Fruit fly (Drosophila melanogaster) whole organism, prepupa: Measurements from ENCODE around the gene CG42570.

Source experiments
- Blimp-1 ChIP-seq: fragments of 200-800 bp; sonication (Bioruptor generic); optimal IDR thresholded peaks from 3 replicates; lab custom pipeline; 2017; ENCODE audit warnings: missing biosample characterization, missing genetic modification characterization, mild to moderate bottlenecking, moderate library complexity, missing genetic modification reagents
- CG10631 ChIP-seq: fragments of 200-800 bp; sonication (Bioruptor generic); optimal IDR thresholded peaks from 2 replicates; lab custom pipeline; 2016; ENCODE audit warnings: missing biosample characterization, missing genetic modification characterization
- CG10669 ChIP-seq: fragments of 200-800 bp; sonication (Bioruptor generic); optimal IDR thresholded peaks from 3 replicates; lab custom pipeline; 2018; ENCODE audit warnings: missing biosample characterization, mild to moderate bottlenecking, missing genetic modification characterization, moderate library complexity
- CG11294 ChIP-seq: fragments of 200-800 bp; sonication (Bioruptor generic); IDR thresholded peaks from 2 replicates; pipeline ENCODE4 v1.3.6; 2022; ENCODE audit warnings: missing biosample characterization, missing genetic modification characterization
- CG11762 ChIP-seq: fragments of 200-800 bp; sonication (Bioruptor generic); optimal IDR thresholded peaks from 3 replicates; lab custom pipeline; 2016; ENCODE audit warnings: missing biosample characterization, missing genetic modification characterization; ENCODE audit not compliant: insufficient read depth
- CG15336 ChIP-seq: fragments of 200-800 bp; sonication (Bioruptor generic); IDR thresholded peaks from 2 replicates; pipeline ENCODE4 v1.3.6; 2022; ENCODE audit warnings: missing biosample characterization, missing genetic modification characterization
- CG1621 ChIP-seq: fragments of 200-800 bp; sonication (Bioruptor generic); optimal IDR thresholded peaks from 3 replicates; lab custom pipeline; 2018; ENCODE audit warnings: missing biosample characterization, mild to moderate bottlenecking, missing genetic modification characterization
- CG16779 ChIP-seq: fragments of 200-800 bp; sonication (Bioruptor generic); optimal IDR thresholded peaks from 3 replicates; lab custom pipeline; 2017; ENCODE audit warnings: missing biosample characterization, mild to moderate bottlenecking, missing genetic modification characterization
- CG3032 ChIP-seq: fragments of 200-800 bp; optimal IDR thresholded peaks from 2 replicates; lab custom pipeline; 2019; ENCODE audit warnings: missing biosample characterization, mild to moderate bottlenecking, missing genetic modification characterization, moderate library complexity
- CG32006 ChIP-seq: fragments of 200-800 bp; sonication (Bioruptor generic); optimal IDR thresholded peaks from 3 replicates; lab custom pipeline; 2017; ENCODE audit warnings: missing biosample characterization, mild to moderate bottlenecking, missing genetic modification characterization
- CG34406 ChIP-seq: fragments of 200-800 bp; sonication (Bioruptor generic); optimal IDR thresholded peaks from 3 replicates; lab custom pipeline; 2016; ENCODE audit warnings: missing biosample characterization, missing genetic modification characterization
- CG3919 ChIP-seq: fragments of 200-800 bp; sonication (Bioruptor generic); optimal IDR thresholded peaks from 3 replicates; lab custom pipeline; 2016; ENCODE audit warnings: missing biosample characterization, missing genetic modification characterization
- CG6792 ChIP-seq: fragments of 200-800 bp; sonication (Bioruptor generic); optimal IDR thresholded peaks from 3 replicates; lab custom pipeline; 2016; ENCODE audit warnings: missing biosample characterization, missing genetic modification characterization
- CG6808 ChIP-seq: fragments of 200-800 bp; sonication (Bioruptor generic); optimal IDR thresholded peaks from 3 replicates; lab custom pipeline; 2017; ENCODE audit warnings: missing biosample characterization, missing genetic modification characterization, mild to moderate bottlenecking, moderate library complexity, missing genetic modification reagents
- CG7368 ChIP-seq: fragments of 200-800 bp; sonication (Bioruptor generic); optimal IDR thresholded peaks from 3 replicates; lab custom pipeline; 2016; ENCODE audit warnings: missing biosample characterization, missing genetic modification characterization
- CG8119 ChIP-seq: fragments of 200-800 bp; sonication (Bioruptor generic); IDR thresholded peaks from 3 replicates; pipeline ENCODE4 v1.3.6; 2022; ENCODE audit warnings: missing biosample characterization, missing genetic modification characterization
- CG8319 ChIP-seq: fragments of 200-800 bp; sonication (Bioruptor generic); optimal IDR thresholded peaks from 3 replicates; lab custom pipeline; 2016; ENCODE audit warnings: missing biosample characterization, missing genetic modification characterization
- CG8632 ChIP-seq: fragments of 200-800 bp; sonication (Bioruptor generic); optimal IDR thresholded peaks from 3 replicates; lab custom pipeline; 2016; ENCODE audit warnings: missing biosample characterization, missing genetic modification characterization
- CG9139 ChIP-seq: fragments of 200-800 bp; sonication (Bioruptor generic); optimal IDR thresholded peaks from 3 replicates; lab custom pipeline; 2017; ENCODE audit warnings: missing biosample characterization, mild to moderate bottlenecking, missing genetic modification characterization
- Eip75B ChIP-seq: fragments of 200-800 bp; sonication (Bioruptor generic); optimal IDR thresholded peaks from 3 replicates; lab custom pipeline; 2016; ENCODE audit warnings: missing biosample characterization, missing genetic modification characterization
- Eip78C ChIP-seq: fragments of 200-800 bp; sonication (Bioruptor generic); peaks from one replicate; lab custom pipeline; 2016; ENCODE audit warnings: missing biosample characterization, missing genetic modification characterization
- Ets96B ChIP-seq: fragments of 200-800 bp; optimal IDR thresholded peaks from 2 replicates; lab custom pipeline; 2019; ENCODE audit warnings: missing biosample characterization, mild to moderate bottlenecking, missing genetic modification characterization, moderate library complexity
- Gug ChIP-seq: fragments of 200-800 bp; sonication (Bioruptor generic); IDR thresholded peaks from 2 replicates; pipeline ENCODE4 v1.3.6; 2022; ENCODE audit warnings: missing biosample characterization, missing genetic modification characterization
- Hr38 ChIP-seq: sonication (Bioruptor generic); optimal IDR thresholded peaks from 2 replicates; lab custom pipeline; 2016; ENCODE audit warnings: missing biosample characterization, missing genetic modification characterization
- Met ChIP-seq: fragments of 200-800 bp; sonication (Bioruptor generic); optimal IDR thresholded peaks from 3 replicates; lab custom pipeline; 2016; ENCODE audit warnings: missing biosample characterization, missing genetic modification characterization
- Sox102F ChIP-seq: fragments of 200-800 bp; sonication (Bioruptor generic); optimal IDR thresholded peaks from 2 replicates; lab custom pipeline; 2016; ENCODE audit warnings: missing biosample characterization, mild to moderate bottlenecking, missing genetic modification characterization
- Sox14 ChIP-seq: fragments of 200-800 bp; sonication (Bioruptor generic); optimal IDR thresholded peaks from 3 replicates; lab custom pipeline; 2016; ENCODE audit warnings: missing biosample characterization, missing genetic modification characterization
- achi ChIP-seq: fragments of 200-800 bp; sonication (Bioruptor generic); optimal IDR thresholded peaks from 3 replicates; lab custom pipeline; 2016; ENCODE audit warnings: missing biosample characterization, missing genetic modification characterization
- cyc ChIP-seq: fragments of 200-800 bp; sonication (Bioruptor generic); optimal IDR thresholded peaks from 3 replicates; lab custom pipeline; 2016; ENCODE audit warnings: missing biosample characterization, missing genetic modification characterization
- dac ChIP-seq: fragments of 200-800 bp; sonication (Bioruptor generic); optimal IDR thresholded peaks from 2 replicates; lab custom pipeline; 2017; ENCODE audit warnings: missing biosample characterization, mild to moderate bottlenecking, missing genetic modification characterization
- dsx ChIP-seq: fragments of 200-800 bp; optimal IDR thresholded peaks from 3 replicates; lab custom pipeline; 2019; ENCODE audit warnings: missing biosample characterization, mild to moderate bottlenecking, missing genetic modification characterization, moderate library complexity; ENCODE audit not compliant: poor library complexity, severe bottlenecking
- eg ChIP-seq: fragments of 200-800 bp; sonication (Bioruptor generic); IDR thresholded peaks from 3 replicates; pipeline ENCODE4 v1.3.6; 2022; ENCODE audit warnings: missing biosample characterization, missing genetic modification characterization
- esn ChIP-seq: fragments of 200-800 bp; sonication (Bioruptor generic); optimal IDR thresholded peaks from 2 replicates; lab custom pipeline; 2016; ENCODE audit warnings: missing biosample characterization, mild to moderate bottlenecking, missing genetic modification characterization, moderate library complexity
- fd59A ChIP-seq: fragments of 200-800 bp; sonication (Bioruptor generic); optimal IDR thresholded peaks from 2 replicates; lab custom pipeline; 2017; ENCODE audit warnings: missing biosample characterization, mild to moderate bottlenecking, missing genetic modification characterization, missing genetic modification reagents
- fd85E ChIP-seq: fragments of 200-800 bp; sonication (Bioruptor generic); optimal IDR thresholded peaks from 3 replicates; lab custom pipeline; 2016; ENCODE audit warnings: missing biosample characterization, missing genetic modification characterization
- fkh ChIP-seq: fragments of 200-800 bp; sonication (Bioruptor generic); optimal IDR thresholded peaks from 3 replicates; lab custom pipeline; 2017; ENCODE audit warnings: missing biosample characterization, mild to moderate bottlenecking, missing genetic modification characterization, moderate library complexity
- net ChIP-seq: fragments of 200-800 bp; sonication (Bioruptor generic); optimal IDR thresholded peaks from 3 replicates; lab custom pipeline; 2016; ENCODE audit warnings: missing biosample characterization, missing genetic modification characterization
- salr ChIP-seq, 2 experiments: fragments of 200-800 bp; sonication (Bioruptor generic); optimal IDR thresholded peaks; 3 replicates each; lab custom pipeline; 2016 to 2018; ENCODE audit warnings: missing biosample characterization in 2 of 2, missing genetic modification characterization in 2 of 2, mild to moderate bottlenecking in 1 of 2
- spab ChIP-seq: fragments of 200-800 bp; sonication (Bioruptor generic); optimal IDR thresholded peaks from 2 replicates; lab custom pipeline; 2017; ENCODE audit warnings: missing biosample characterization, mild to moderate bottlenecking, missing genetic modification characterization, missing genetic modification reagents
- ss ChIP-seq, 2 experiments: fragments of 200-800 bp; sonication (Bioruptor generic); optimal IDR thresholded peaks; 2 replicates in 1 of 2; 3 replicates in 1 of 2; lab custom pipeline; 2017 to 2018; ENCODE audit warnings: mild to moderate bottlenecking in 2 of 2, missing biosample characterization in 2 of 2, missing genetic modification characterization in 2 of 2, moderate library complexity in 1 of 2
- svp ChIP-seq: fragments of 200-800 bp; sonication (Bioruptor generic); peaks from one replicate; lab custom pipeline; 2016; ENCODE audit warnings: missing biosample characterization, missing genetic modification characterization
- topi ChIP-seq: fragments of 200-800 bp; sonication (Bioruptor generic); optimal IDR thresholded peaks from 3 replicates; lab custom pipeline; 2016; ENCODE audit warnings: missing biosample characterization, missing genetic modification characterization

CG42570 gene

dm6 chr3L:15675111-15675510 is 42.5 kb upstream of the CG42570 start (continued):
- TF ChIP-seq Met (no peak), fkh (no peak), Sox102F (GFP tag; lab: Kevin White, UChicago) (no peak), CG6808 (GFP tag; lab: Kevin White, UChicago) (no peak), Eip78C (peak; percentile 62), dsx (GFP tag; lab: Kevin White, UChicago) (peak; percentile 62), CG11294 (GFP tag; lab: Robert Waterston, UW) (no peak), svp (GFP tag; lab: Kevin White, UChicago) (no peak), esn (GFP tag; lab: Kevin White, UChicago) (no peak), CG10631 (peak; percentile 21), net (GFP tag; lab: Kevin White, UChicago) (peak; percentile 16), topi (GFP tag; lab: Kevin White, UChicago) (no peak), fd59A (GFP tag; lab: Kevin White, UChicago) (no peak), Blimp-1 (GFP tag; lab: Kevin White, UChicago) (no peak), ss (GFP tag; optimal IDR thresholded peaks at IDR 0.05; lab: Kevin White, UChicago) (no peak), spab (GFP tag; lab: Kevin White, UChicago) (no peak), CG16779 (tag; lab: Kevin White, UChicago) (no peak), CG8319 (GFP tag; lab: Kevin White, UChicago) (no peak)

dm6 chr3L:15677662-15678061 is 40.0 kb upstream of the CG42570 start:
- TF ChIP-seq CG11762 (GFP tag; lab: Kevin White, UChicago): no peak
- TF ChIP-seq CG8119 (GFP tag; lab: Robert Waterston, UW): no peak
- no peak for TF ChIP-seq CG3919 (GFP tag; lab: Kevin White, UChicago)
- no peak for TF ChIP-seq CG9139 (GFP tag; lab: Kevin White, UChicago)
- TF ChIP-seq CG10631: peak; percentile 9
- TF ChIP-seq Sox102F (GFP tag; lab: Kevin White, UChicago): no peak
- TF ChIP-seq eg (GFP tag; lab: Robert Waterston, UW): no peak
- peak; percentile 15 for TF ChIP-seq Ets96B (tag; lab: Kevin White, UChicago)
- TF ChIP-seq esn (GFP tag; lab: Kevin White, UChicago): no peak
- no peak for TF ChIP-seq CG15336 (GFP tag; lab: Robert Waterston, UW)
- no peak for TF ChIP-seq fd59A (GFP tag; lab: Kevin White, UChicago)
- TF ChIP-seq Blimp-1 (GFP tag; lab: Kevin White, UChicago): no peak
- TF ChIP-seq Eip78C: peak; percentile 49
- no peak for TF ChIP-seq CG34406 (GFP tag; lab: Kevin White, UChicago)
- TF ChIP-seq CG6792 (GFP tag; lab: Kevin White, UChicago): no peak
- no peak for TF ChIP-seq Sox14 (GFP tag; lab: Kevin White, UChicago)
- no peak for TF ChIP-seq ss (GFP tag; optimal IDR thresholded peaks at IDR 0.05; lab: Kevin White, UChicago)
- TF ChIP-seq CG8632 (GFP tag; lab: Kevin White, UChicago): no peak
- no peak for TF ChIP-seq CG1621
- no peak for TF ChIP-seq CG6808 (GFP tag; lab: Kevin White, UChicago)
- no peak for TF ChIP-seq CG16779 (tag; lab: Kevin White, UChicago)
- no peak for TF ChIP-seq CG7368
- no peak for TF ChIP-seq CG10669 (GFP tag; lab: Kevin White, UChicago)

dm6 chr3L:15678284-15678683 is 39.3 kb upstream of the CG42570 start:
- no peak for TF ChIP-seq achi (GFP tag; lab: Kevin White, UChicago)
- no peak for TF ChIP-seq CG3919 (GFP tag; lab: Kevin White, UChicago)
- TF ChIP-seq CG6792 (GFP tag; lab: Kevin White, UChicago): no peak
- TF ChIP-seq CG32006 (GFP tag; lab: Kevin White, UChicago): no peak
- TF ChIP-seq CG3032 (tag; lab: Kevin White, UChicago): no peak
- no peak for TF ChIP-seq fd85E (GFP tag; lab: Kevin White, UChicago)
- TF ChIP-seq Blimp-1 (GFP tag; lab: Kevin White, UChicago): no peak
- TF ChIP-seq net (GFP tag; lab: Kevin White, UChicago): no peak
- no peak for TF ChIP-seq Eip75B (GFP tag; lab: Kevin White, UChicago)
- TF ChIP-seq CG34406 (GFP tag; lab: Kevin White, UChicago): no peak
- TF ChIP-seq Sox14 (GFP tag; lab: Kevin White, UChicago): no peak
- no peak for TF ChIP-seq CG7368
- no peak for TF ChIP-seq cyc (GFP tag; lab: Kevin White, UChicago)
- no peak for TF ChIP-seq CG8119 (GFP tag; lab: Robert Waterston, UW)
- no peak for TF ChIP-seq Gug (GFP tag; lab: Robert Waterston, UW)
- TF ChIP-seq salr (GFP tag; optimal IDR thresholded peaks at IDR 0.05; lab: Kevin White, UChicago): no peak
- no peak for TF ChIP-seq Hr38 (GFP tag; lab: Kevin White, UChicago)
- TF ChIP-seq eg (GFP tag; lab: Robert Waterston, UW): no peak
- no peak for TF ChIP-seq dac (GFP tag; lab: Kevin White, UChicago)
